Fruit fly (Drosophila melanogaster): ENCODE results near the gene CG13926.

Gene CG13926

dm6 chr3L:1639185-1639812 is 21.3 kb upstream of the CG13926 start, which contains the start of the genes Mettl2 and Bgb:
Gene Mettl2 (minus strand): TSS chr3L:1639235.
Gene Bgb (plus strand): TSS chr3L:1639711.
- peak; percentile 77 for TF ChIP-seq CG17801 (GFP tag; optimal IDR thresholded peaks at IDR 0.05; ENCODE audit: partially characterized antibody)

dm6 chr3L:1637652-1638051 is 19.7 kb upstream of the CG13926 start, which contains the start of gene nSyb:
Gene nSyb (minus strand): TSS chr3L:1637752.
- no peak for TF ChIP-seq CG17801 (GFP tag; optimal IDR thresholded peaks at IDR 0.05; ENCODE audit: partially characterized antibody)

dm6 chr3L:1636886-1637285 is 18.9 kb upstream of the CG13926 start:
- no peak for TF ChIP-seq CG17801 (GFP tag; optimal IDR thresholded peaks at IDR 0.05; ENCODE audit: partially characterized antibody)

dm6 chr3L:1629064-1629777 is 11.3 kb upstream of the CG13926 start, which contains the start of gene GC:
Gene GC (minus strand): TSS chr3L:1629301.
- no peak for TF ChIP-seq CG17801 (GFP tag; optimal IDR thresholded peaks at IDR 0.05; ENCODE audit: partially characterized antibody)

dm6 chr3L:1628176-1628866 is 10.4 kb upstream of the CG13926 start, which contains the start of gene CG13928:
Gene CG13928 (minus strand): TSS chr3L:1628377.
- no peak for TF ChIP-seq CG17801 (GFP tag; optimal IDR thresholded peaks at IDR 0.05; ENCODE audit: partially characterized antibody)

dm6 chr3L:1626924-1627323 is 9.0 kb upstream of the CG13926 start:
- no peak for TF ChIP-seq CG17801 (GFP tag; optimal IDR thresholded peaks at IDR 0.05; ENCODE audit: partially characterized antibody)

- no peak for TF ChIP-seq CG17801 (GFP tag; optimal IDR thresholded peaks at IDR 0.05; ENCODE audit: partially characterized antibody)
Measured at dm6 chr3L:1615701-1616100, 2.3 kb downstream of the CG13926 start, which contains the start of gene CG12105. Gene CG12105 (minus strand): TSS chr3L:1615801.

dm6 chr3L:1614465-1615084 is 3.4 kb downstream of the CG13926 start:
- no peak for TF ChIP-seq CG17801 (GFP tag; optimal IDR thresholded peaks at IDR 0.05; ENCODE audit: partially characterized antibody)

dm6 chr3L:1609611-1610010 is 8.3 kb downstream of the CG13926 start:
- TF ChIP-seq CG17801 (GFP tag; optimal IDR thresholded peaks at IDR 0.05; ENCODE audit: partially characterized antibody) = no peak

- TF ChIP-seq CG17801 (GFP tag; optimal IDR thresholded peaks at IDR 0.05; ENCODE audit: partially characterized antibody) = no peak
Measured at dm6 chr3L:1602833-1603128, 15.2 kb downstream of the CG13926 start, which contains the start of the genes CG18170 and CG33791. Gene CG18170 (plus strand): TSS chr3L:1602954. Gene CG33791 (plus strand): TSS chr3L:1602954.

dm6 chr3L:1602064-1602832 is 15.7 kb downstream of the CG13926 start, which contains the start of gene CG12104:
Gene CG12104 (minus strand): TSS chr3L:1602674.
- TF ChIP-seq CG17801 (GFP tag; optimal IDR thresholded peaks at IDR 0.05; ENCODE audit: partially characterized antibody) = no peak

dm6 chr3L:1592822-1593452 is 25.0 kb downstream of the CG13926 start:
- peak; percentile 40 for TF ChIP-seq CG17801 (GFP tag; optimal IDR thresholded peaks at IDR 0.05; ENCODE audit: partially characterized antibody)

- TF ChIP-seq CG17801 (GFP tag; optimal IDR thresholded peaks at IDR 0.05; ENCODE audit: partially characterized antibody) = no peak
Measured at dm6 chr3L:1591692-1592371, 26.1 kb downstream of the CG13926 start.

All from ovary, adult (tissue).